Worm (Caenorhabditis elegans) whole organism, young adult: ENCODE data around the gene C26B9.6.

Experiments
- F37B4.10 ChIP-seq: fragments of 200-800 bp; sonication (Bioruptor generic); IDR thresholded peaks from 2 replicates; pipeline ENCODE4 v1.3.6; 2022; ENCODE audit warnings: missing genetic modification characterization, missing compliant biosample characterization
- T26A5.8 ChIP-seq: sonication (generic microtip); optimal IDR thresholded peaks from 2 replicates; lab custom pipeline; 2016; ENCODE audit warnings: missing genetic modification characterization, missing compliant biosample characterization
- ZK185.1 ChIP-seq: sonication (generic microtip); optimal IDR thresholded peaks from 2 replicates; lab custom pipeline; 2016; ENCODE audit warnings: mild to moderate bottlenecking, missing genetic modification characterization, missing compliant biosample characterization; ENCODE audit not compliant: poor library complexity, severe bottlenecking
- ceh-79 ChIP-seq: sonication (generic microtip); optimal IDR thresholded peaks from 2 replicates; lab custom pipeline; 2017; ENCODE audit warnings: mild to moderate bottlenecking, missing genetic modification characterization, missing compliant biosample characterization
- lsl-1 ChIP-seq: fragments of 200-800 bp; sonication (Bioruptor generic); optimal IDR thresholded peaks from 2 replicates; lab custom pipeline; 2018; ENCODE audit warnings: mild to moderate bottlenecking, missing genetic modification characterization, moderate library complexity, missing compliant biosample characterization
- nfya-1 ChIP-seq: sonication (generic microtip); optimal IDR thresholded peaks from 2 replicates; lab custom pipeline; 2017; ENCODE audit warnings: antibody characterized with exemption, missing compliant biosample characterization, missing genetic modification characterization, borderline replicate concordance; ENCODE audit not compliant: insufficient read depth
- nhr-120 ChIP-seq: fragments of 200-800 bp; sonication (Bioruptor generic); IDR thresholded peaks from 2 replicates; pipeline ENCODE4 v1.3.6; 2022; ENCODE audit warnings: missing genetic modification characterization, missing compliant biosample characterization
- rec-8 ChIP-seq, 2 experiments: sonication (generic microtip); optimal IDR thresholded peaks; 2 replicates each; lab custom pipeline; 2016; ENCODE audit warnings: mild to moderate bottlenecking in 2 of 2, missing genetic modification characterization in 2 of 2, missing genetic modification reagents in 2 of 2, missing genotype in 2 of 2, missing biosample characterization in 1 of 2, missing compliant biosample characterization in 1 of 2, moderate library complexity in 1 of 2
- sea-2 ChIP-seq: fragments of 200-800 bp; sonication (Bioruptor generic); IDR thresholded peaks from 2 replicates; pipeline ENCODE4 v1.3.6; 2022; ENCODE audit warnings: missing genetic modification characterization, missing compliant biosample characterization
- zfh-2 ChIP-seq: fragments of 200-800 bp; sonication (Bioruptor generic); conservative IDR thresholded peaks from 2 replicates; pipeline ENCODE4 v1.3.6; 2022; ENCODE audit warnings: missing genetic modification reagents, missing genetic modification characterization, missing compliant biosample characterization
- ztf-22 ChIP-seq: fragments of 200-800 bp; sonication (Bioruptor generic); optimal IDR thresholded peaks from 2 replicates; lab custom pipeline; 2018; ENCODE audit warnings: mild to moderate bottlenecking, missing genetic modification characterization, moderate library complexity, missing compliant biosample characterization

ce11 chrX:5319214-5319838 is 15.9 kb downstream of the C26B9.6 start:
- TF ChIP-seq ZK185.1 (tag; lab: Kevin White, UChicago) (peak; percentile 84), T26A5.8 (peak; percentile 32), ztf-22 (no peak), nhr-120 (GFP tag; lab: Robert Waterston, UW) (0 out of 2 replicates have a peak, but pooled peaks have one; percentile 36), sea-2 (GFP tag; lab: Robert Waterston, UW) (no peak), lsl-1 (GFP tag; lab: Kevin White, UChicago) (no peak), ceh-79 (tag; lab: Kevin White, UChicago) (no peak), rec-8 (tag; optimal IDR thresholded peaks at IDR 0.05; lab: Kevin White, UChicago) (peak; percentile 42 to 63), nfya-1 (tag; lab: Kevin White, UChicago) (no peak), F37B4.10 (GFP tag; lab: Robert Waterston, UW) (no peak), zfh-2 (no peak)
